Worm (Caenorhabditis elegans) whole organism, L4 larva: ENCODE data around the gene C49F5.13.

ENCODE experiments used
- Y75B8A.6 ChIP-seq: fragments of 200-800 bp; sonication (Bioruptor generic); IDR thresholded peaks from 2 replicates; pipeline ENCODE4 v1.3.6; 2022; ENCODE audit warnings: missing genetic modification reagents, missing genetic modification characterization, missing compliant biosample characterization
- ama-1 ChIP-seq: fragments of 150-350 bp; optimal IDR thresholded peaks from 2 replicates; lab custom pipeline; 2014; ENCODE audit warnings: inconsistent platforms, mixed read lengths
- daf-16 ChIP-seq, 3 experiments: sonication (generic microtip); optimal IDR thresholded peaks; 2 replicates each; lab custom pipeline; 2016 to 2017; ENCODE audit warnings: missing genetic modification characterization in 3 of 3, missing genetic modification reagents in 3 of 3, mild to moderate bottlenecking in 2 of 3, missing compliant biosample characterization in 2 of 3, missing biosample characterization in 1 of 3, moderate library complexity in 1 of 3
- egl-27 ChIP-seq: sonication (generic microtip); optimal IDR thresholded peaks from 3 replicates; lab custom pipeline; 2017; ENCODE audit warnings: missing biosample characterization, missing genetic modification reagents, missing genetic modification characterization
- nhr-28 ChIP-seq: fragments of 150-350 bp; optimal IDR thresholded peaks from 2 replicates; lab custom pipeline; 2014; ENCODE audit warnings: missing biosample characterization, missing genetic modification characterization
- pha-4 ChIP-seq, 2 experiments: fragments of 150-350 bp in 1 of 2; fragments of 200-800 bp in 1 of 2; sonication (Bioruptor generic) in 1 of 2; IDR thresholded peaks in 1 of 2; optimal IDR thresholded peaks in 1 of 2; 2 replicates each; pipeline versions ENCODE4 v1.3.6 to Lab custom; 2014 to 2022; ENCODE audit warnings: missing genetic modification characterization in 2 of 2, missing genetic modification reagents in 2 of 2, missing biosample characterization in 1 of 2, missing compliant biosample characterization in 1 of 2
- snpc-4 ChIP-seq: fragments of 150-350 bp; optimal IDR thresholded peaks from 2 replicates; lab custom pipeline; 2014; ENCODE audit warnings: missing biosample characterization, missing genetic modification characterization
- ztf-11 ChIP-seq: fragments of 150-350 bp; optimal IDR thresholded peaks from 2 replicates; lab custom pipeline; 2014; ENCODE audit warnings: missing biosample characterization, missing genetic modification characterization

ce11 chrX:11982065-11982464 is 20.9 kb downstream of the C49F5.13 start, which contains the start of gene nhr-167:
- TF ChIP-seq ama-1 (lab: Kevin White, UChicago): no peak
- TF ChIP-seq ztf-11 (tag; lab: Kevin White, UChicago): no peak
- no peak for TF ChIP-seq snpc-4
- TF ChIP-seq pha-4 (GFP tag; IDR thresholded peaks at IDR 0.05; lab: Robert Waterston, UW): no peak
- no peak for TF ChIP-seq pha-4 (tag; optimal IDR thresholded peaks at IDR 0.05; lab: Kevin White, UChicago)
- no peak for TF ChIP-seq nhr-28 (tag; lab: Kevin White, UChicago)
- no peak for TF ChIP-seq egl-27 (tag; lab: Kevin White, UChicago)
- TF ChIP-seq Y75B8A.6: no peak
- TF ChIP-seq daf-16 (GFP tag; optimal IDR thresholded peaks at IDR 0.05; lab: Kevin White, UChicago): no peak
- TF ChIP-seq daf-16 (tag; optimal IDR thresholded peaks at IDR 0.05; lab: Kevin White, UChicago): no peak
